Fruit fly (Drosophila melanogaster): ENCODE measurements around the gene orb2.

The orb2 gene

DNA sequence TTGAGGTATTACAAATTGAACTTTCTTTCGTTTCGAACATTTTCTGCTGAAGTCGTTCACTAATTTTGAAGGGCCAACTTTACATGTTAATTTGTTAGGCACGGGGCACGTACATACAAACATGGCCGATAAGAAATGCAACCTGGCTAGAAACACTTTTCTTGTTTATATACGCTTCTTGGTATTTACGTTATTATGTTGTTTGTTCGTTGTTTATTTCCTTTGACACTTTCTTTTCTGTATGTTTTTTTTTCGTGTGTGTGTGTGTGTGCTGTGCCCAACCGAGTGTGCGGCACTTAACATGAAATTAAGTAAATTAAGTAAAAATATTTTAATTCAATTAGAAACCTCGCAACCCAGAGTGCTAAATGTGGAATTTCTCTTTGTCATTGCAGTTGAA lies 28.6 kb downstream of the orb2 start (continued):
- TF ChIP-seq Adf1 (GFP tag; IDR thresholded peaks at IDR 0.05) (no peak), CG33213 (GFP tag; optimal IDR thresholded peaks at IDR 0.05) (no peak), CG11560 (tag; IDR thresholded peaks at IDR 0.05) (no peak), CG4707 (GFP tag; optimal IDR thresholded peaks at IDR 0.05) (peak; percentile 67), ara (GFP tag; IDR thresholded peaks at IDR 0.05) (peak; percentile 69), toy (GFP tag; IDR thresholded peaks at IDR 0.05) (no peak), pho (GFP tag; optimal IDR thresholded peaks at IDR 0.05) (no peak), Abd-B (GFP tag; optimal IDR thresholded peaks at IDR 0.05) (no peak), E2f2 (GFP tag; IDR thresholded peaks at IDR 0.05) (no peak; the same call in 1 of the 2 replicates), bowl (GFP tag; IDR thresholded peaks at IDR 0.05) (no peak), crol (GFP tag; IDR thresholded peaks at IDR 0.05) (no peak), br (optimal IDR thresholded peaks at IDR 0.05) (no peak), CG15011 (GFP tag; optimal IDR thresholded peaks at IDR 0.05) (no peak), CG34422 (GFP tag; IDR thresholded peaks at IDR 0.05) (no peak), CG12659 (GFP tag; optimal IDR thresholded peaks at IDR 0.05) (peak; percentile 3), sc (optimal IDR thresholded peaks at IDR 0.05) (no peak), sc (GFP tag; optimal IDR thresholded peaks at IDR 0.05) (peak; percentile 39), PHDP (tag; optimal IDR thresholded peaks at IDR 0.05) (peak; percentile 5), otp (GFP tag; IDR thresholded peaks at IDR 0.05) (peak; percentile 82), Hr39 (optimal IDR thresholded peaks at IDR 0.05) (no peak), Fer1 (GFP tag; optimal IDR thresholded peaks at IDR 0.05) (no peak), CG10543 (GFP tag; optimal IDR thresholded peaks at IDR 0.05) (no peak), CG4854 (GFP tag; optimal IDR thresholded peaks at IDR 0.05) (no peak), CG7372 (GFP tag; IDR thresholded peaks at IDR 0.05) (no peak), CG4404 (GFP tag; IDR thresholded peaks at IDR 0.05) (no peak), CG6791 (GFP tag; IDR thresholded peaks at IDR 0.05; ENCODE audit: partially characterized antibody) (no peak), CG3065 (GFP tag; optimal IDR thresholded peaks at IDR 0.05) (no peak), Opbp (GFP tag; IDR thresholded peaks at IDR 0.05; ENCODE audit: partially characterized antibody) (no peak), CG6683 (GFP tag; optimal IDR thresholded peaks at IDR 0.05) (no peak), hth (optimal IDR thresholded peaks at IDR 0.05) (no peak), CG1647 (GFP tag; optimal IDR thresholded peaks at IDR 0.05) (peak; percentile 2), bsh (GFP tag; optimal IDR thresholded peaks at IDR 0.05) (peak in 1 of 2 experiments; percentile 81), sisA (GFP tag; IDR thresholded peaks at IDR 0.05) (no peak), CG12942 (GFP tag; optimal IDR thresholded peaks at IDR 0.05) (no peak), CG11093 (GFP tag; IDR thresholded peaks at IDR 0.05) (no peak; the same call in 2 of the 3 replicates), HLH3B (GFP tag; IDR thresholded peaks at IDR 0.05) (peak; percentile 42; the same call in 1 of the 2 replicates), CG8388 (GFP tag; optimal IDR thresholded peaks at IDR 0.05) (peak; percentile 4), CG30020 (tag; optimal IDR thresholded peaks at IDR 0.05) (no peak), zen (tag; optimal IDR thresholded peaks at IDR 0.05) (no peak), psq (GFP tag; optimal IDR thresholded peaks at IDR 0.05) (no peak), gcm2 (GFP tag; optimal IDR thresholded peaks at IDR 0.05) (no peak), z (GFP tag; IDR thresholded peaks at IDR 0.05) (0 out of 3 replicates have a peak, but pooled peaks have one; percentile 14), Lhr (GFP tag; optimal IDR thresholded peaks at IDR 0.05) (peak; percentile 57), CG18476 (GFP tag; optimal IDR thresholded peaks at IDR 0.05) (no peak), Rfx (GFP tag; IDR thresholded peaks at IDR 0.05) (no peak), ranshi (GFP tag; IDR thresholded peaks at IDR 0.05) (no peak), kay (GFP tag; optimal IDR thresholded peaks at IDR 0.05) (no peak), CG11695 (GFP tag; IDR thresholded peaks at IDR 0.05) (no peak), CG17359 (tag; optimal IDR thresholded peaks at IDR 0.05) (peak; percentile 75), abd-A (tag; optimal IDR thresholded peaks at IDR 0.05) (no peak), Ets97D (GFP tag; optimal IDR thresholded peaks at IDR 0.05) (no peak), CG32767 (GFP tag; IDR thresholded peaks at IDR 0.05) (no peak; the same call in 1 of the 2 replicates), CG6175 (GFP tag; IDR thresholded peaks at IDR 0.05) (no peak), so (GFP tag; IDR thresholded peaks at IDR 0.05) (no peak)

Data from whole organism, embryonic.